Fruit fly (Drosophila melanogaster): ENCODE data around the gene CkIIalpha-i3.
A peak's percentile ranks its signal among the peaks of the same experiment; 100 is the strongest.

The CkIIalpha-i3 gene

DNA sequence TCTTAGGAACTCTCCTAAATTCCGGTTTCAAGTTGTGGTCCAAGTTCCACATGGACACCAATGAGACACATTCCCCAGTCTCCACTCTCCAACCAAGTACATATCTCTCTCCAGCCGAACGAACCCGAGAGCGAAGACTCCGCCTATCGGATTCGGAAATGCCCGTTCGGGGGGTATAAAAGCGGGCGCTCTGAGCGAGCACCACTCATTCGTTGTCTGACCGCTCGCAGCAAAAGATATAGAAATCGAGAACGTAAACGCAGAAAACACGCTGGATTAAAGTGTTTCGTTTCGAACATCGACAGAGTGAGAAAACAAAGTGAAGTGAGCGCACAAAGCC lies 38.8 kb upstream of the CkIIalpha-i3 start, which contains the start of gene emc (continued):
- TF ChIP-seq eg (GFP tag; IDR thresholded peaks at IDR 0.05) = peak; percentile 65; the same call in 2 of the 3 replicates
- TF ChIP-seq CG34406 (GFP tag; optimal IDR thresholded peaks at IDR 0.05) = peak; percentile 16
- TF ChIP-seq CG15336 (GFP tag; IDR thresholded peaks at IDR 0.05) = 0 out of 2 replicates have a peak, but pooled peaks have one; percentile 21
- TF ChIP-seq CG8119 (GFP tag; IDR thresholded peaks at IDR 0.05) = peak; percentile 26; the same call in 1 of the 3 replicates
- TF ChIP-seq CG9139 (GFP tag; optimal IDR thresholded peaks at IDR 0.05) = peak; percentile 89
- TF ChIP-seq spab (GFP tag; optimal IDR thresholded peaks at IDR 0.05) = peak; percentile 17
- peak; percentile 65 for TF ChIP-seq CG16779 (tag; optimal IDR thresholded peaks at IDR 0.05)
- TF ChIP-seq CG10631 (GFP tag; optimal IDR thresholded peaks at IDR 0.05) = no peak
- TF ChIP-seq vri (GFP tag; optimal IDR thresholded peaks at IDR 0.05) = peak; percentile 81
- TF ChIP-seq dac (GFP tag; optimal IDR thresholded peaks at IDR 0.05) = no peak
- TF ChIP-seq topi (GFP tag; optimal IDR thresholded peaks at IDR 0.05) = peak; percentile 52
- no peak for TF ChIP-seq CG32006 (GFP tag; optimal IDR thresholded peaks at IDR 0.05)
- TF ChIP-seq fd85E (GFP tag; optimal IDR thresholded peaks at IDR 0.05) = peak; percentile 24
- no peak for TF ChIP-seq CG11762 (GFP tag; optimal IDR thresholded peaks at IDR 0.05; ENCODE audit: insufficient read depth)
- peak in 1 of 2 experiments; percentile 35 for TF ChIP-seq salr (GFP tag; optimal IDR thresholded peaks at IDR 0.05)
- no peak for TF ChIP-seq CG31627 (GFP tag; optimal IDR thresholded peaks at IDR 0.05)
- TF ChIP-seq Sox102F (GFP tag; optimal IDR thresholded peaks at IDR 0.05) = peak; percentile 74
- TF ChIP-seq Eip93F (GFP tag; optimal IDR thresholded peaks at IDR 0.05) = peak; percentile 65
- TF ChIP-seq CG8632 (GFP tag; optimal IDR thresholded peaks at IDR 0.05) = peak; percentile 7
- no peak for TF ChIP-seq Lpt (GFP tag; optimal IDR thresholded peaks at IDR 0.05)
- peak; percentile 61 for TF ChIP-seq Eip75B (GFP tag; optimal IDR thresholded peaks at IDR 0.05)
- TF ChIP-seq CG6808 (GFP tag; optimal IDR thresholded peaks at IDR 0.05) = peak; percentile 58
- peak; percentile 65 for TF ChIP-seq CG1621 (tag; optimal IDR thresholded peaks at IDR 0.05)
- peak; percentile 58 to 67 for TF ChIP-seq ss (GFP tag; optimal IDR thresholded peaks at IDR 0.05)
- peak; percentile 78; the same call in 2 of the 3 replicates for TF ChIP-seq CG6163 (GFP tag; IDR thresholded peaks at IDR 0.05)

DNA sequence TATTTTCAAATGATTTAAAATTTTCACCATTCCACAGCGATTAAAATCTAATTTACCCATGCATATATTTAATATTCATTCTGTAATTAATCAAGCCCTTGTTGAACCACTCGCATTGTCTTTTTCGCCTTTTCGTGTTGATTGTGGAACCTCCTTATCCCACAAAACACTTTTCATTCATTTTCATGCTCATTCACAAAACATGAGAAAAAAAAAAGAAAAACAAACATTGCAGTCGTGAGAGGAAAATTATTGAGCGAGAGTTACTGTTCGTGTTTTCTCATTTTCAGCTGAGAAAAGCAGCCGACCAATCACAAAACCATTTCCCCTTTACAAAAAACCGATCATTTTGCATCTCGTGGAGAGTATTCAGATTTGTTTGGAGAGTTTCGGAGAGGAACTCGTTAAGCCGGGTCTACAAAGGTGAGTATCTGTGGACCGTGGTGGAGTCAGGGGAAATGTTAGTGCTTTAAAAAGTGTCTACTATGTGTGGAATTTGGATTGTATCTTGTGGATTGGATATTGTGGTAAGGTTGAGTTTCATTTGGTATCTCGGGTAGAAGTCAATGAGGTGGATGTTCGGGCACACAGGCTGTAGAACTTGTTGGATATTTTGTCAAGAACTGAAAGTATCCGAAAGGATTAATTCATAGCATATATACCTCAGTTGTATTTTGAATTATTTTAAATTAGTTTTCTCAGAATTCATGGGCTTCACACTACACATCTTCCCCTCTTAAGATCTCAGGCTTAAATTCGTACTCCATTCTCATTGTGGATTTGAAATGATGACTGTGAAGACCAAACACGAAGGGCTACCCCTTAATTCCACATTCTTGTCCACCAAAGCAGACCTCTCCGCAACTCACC lies 38.2 kb upstream of the CkIIalpha-i3 start:
- TF ChIP-seq Hr38 (GFP tag; optimal IDR thresholded peaks at IDR 0.05) (no peak), Lpt (GFP tag; optimal IDR thresholded peaks at IDR 0.05) (no peak), CG11762 (GFP tag; optimal IDR thresholded peaks at IDR 0.05; ENCODE audit: insufficient read depth) (no peak), Smox (GFP tag; optimal IDR thresholded peaks at IDR 0.05) (no peak), Blimp-1 (GFP tag; optimal IDR thresholded peaks at IDR 0.05) (no peak), dsx (GFP tag; optimal IDR thresholded peaks at IDR 0.05; ENCODE audit: poor library complexity, severe bottlenecking) (peak; percentile 0), eg (GFP tag; IDR thresholded peaks at IDR 0.05) (peak; percentile 50; the same call in 1 of the 3 replicates), Ets96B (tag; optimal IDR thresholded peaks at IDR 0.05) (peak; percentile 11), CG16779 (tag; optimal IDR thresholded peaks at IDR 0.05) (peak; percentile 7), CG8319 (GFP tag; optimal IDR thresholded peaks at IDR 0.05) (no peak), svp (GFP tag) (peak; percentile 63), CG31627 (GFP tag; optimal IDR thresholded peaks at IDR 0.05) (no peak), Hr39 (GFP tag; optimal IDR thresholded peaks at IDR 0.05) (no peak), CG32006 (GFP tag; optimal IDR thresholded peaks at IDR 0.05) (no peak), acj6 (GFP tag; optimal IDR thresholded peaks at IDR 0.05) (no peak), Sox102F (GFP tag; optimal IDR thresholded peaks at IDR 0.05) (peak; percentile 2), Met (GFP tag; optimal IDR thresholded peaks at IDR 0.05) (no peak), CG7368 (GFP tag; optimal IDR thresholded peaks at IDR 0.05) (no peak), CG10631 (GFP tag; optimal IDR thresholded peaks at IDR 0.05) (no peak), fd85E (GFP tag; optimal IDR thresholded peaks at IDR 0.05) (no peak), CG6792 (GFP tag; optimal IDR thresholded peaks at IDR 0.05) (no peak), CG8119 (GFP tag; IDR thresholded peaks at IDR 0.05) (no peak), fd59A (GFP tag; optimal IDR thresholded peaks at IDR 0.05) (no peak), Gug (GFP tag; IDR thresholded peaks at IDR 0.05) (no peak), fkh (GFP tag; optimal IDR thresholded peaks at IDR 0.05) (peak; percentile 63), CG3919 (GFP tag; optimal IDR thresholded peaks at IDR 0.05) (no peak), achi (GFP tag; optimal IDR thresholded peaks at IDR 0.05) (no peak), dac (GFP tag; optimal IDR thresholded peaks at IDR 0.05) (no peak), vri (GFP tag; optimal IDR thresholded peaks at IDR 0.05) (no peak), esn (GFP tag; optimal IDR thresholded peaks at IDR 0.05) (no peak), CG3032 (tag; optimal IDR thresholded peaks at IDR 0.05) (no peak), CG1621 (tag; optimal IDR thresholded peaks at IDR 0.05) (no peak), lz (GFP tag; optimal IDR thresholded peaks at IDR 0.05) (no peak), Hr4 (GFP tag; optimal IDR thresholded peaks at IDR 0.05) (no peak), CG8632 (GFP tag; optimal IDR thresholded peaks at IDR 0.05) (no peak)

Data from whole organism, prepupa.